Fruit fly (Drosophila melanogaster): ENCODE measurements around the gene Cip4.

Gene Cip4

dm6 chr3L:4380231-4380645 is 16.3 kb upstream of the Cip4 start, which contains the start of gene DopEcR:
DopEcR (minus strand) TSS chr3L:4380387.
- TF ChIP-seq CG6854 (GFP tag; optimal IDR thresholded peaks at IDR 0.05) (peak; percentile 24), esn (GFP tag; optimal IDR thresholded peaks at IDR 0.05) (no peak), CG6276 (GFP tag; optimal IDR thresholded peaks at IDR 0.05) (peak; percentile 0), fkh (GFP tag; optimal IDR thresholded peaks at IDR 0.05) (peak; percentile 44), CG15336 (GFP tag; IDR thresholded peaks at IDR 0.05) (peak; percentile 40; the same call in 1 of the 2 replicates), CG3919 (GFP tag; optimal IDR thresholded peaks at IDR 0.05) (peak; percentile 11), Eip75B (GFP tag; optimal IDR thresholded peaks at IDR 0.05) (peak; percentile 36), spab (GFP tag; optimal IDR thresholded peaks at IDR 0.05) (no peak)

dm6 chr3L:4378895-4379294 is 15.0 kb upstream of the Cip4 start:
- TF ChIP-seq CG9139 (GFP tag; optimal IDR thresholded peaks at IDR 0.05) (no peak), CG8119 (GFP tag; IDR thresholded peaks at IDR 0.05) (peak; percentile 37; the same call in 1 of the 3 replicates), CG4318 (GFP tag; optimal IDR thresholded peaks at IDR 0.05) (peak; percentile 9), OdsH (GFP tag; optimal IDR thresholded peaks at IDR 0.05) (peak; percentile 67), CG15336 (GFP tag; IDR thresholded peaks at IDR 0.05) (peak; percentile 40; the same call in 1 of the 2 replicates), ss (GFP tag; optimal IDR thresholded peaks at IDR 0.05) (peak; percentile 19 to 54), CG11762 (GFP tag; optimal IDR thresholded peaks at IDR 0.05; ENCODE audit: insufficient read depth) (peak; percentile 18), CG11294 (GFP tag; IDR thresholded peaks at IDR 0.05) (no peak; the same call in 1 of the 2 replicates), acj6 (GFP tag; optimal IDR thresholded peaks at IDR 0.05) (peak; percentile 62), CG10669 (GFP tag; optimal IDR thresholded peaks at IDR 0.05) (peak; percentile 36), CG16779 (tag; optimal IDR thresholded peaks at IDR 0.05) (no peak), fd59A (GFP tag; optimal IDR thresholded peaks at IDR 0.05) (peak; percentile 47), lz (GFP tag; optimal IDR thresholded peaks at IDR 0.05) (peak; percentile 14), CG8319 (GFP tag; optimal IDR thresholded peaks at IDR 0.05) (no peak), Hr39 (GFP tag; optimal IDR thresholded peaks at IDR 0.05) (peak; percentile 43), Eip93F (GFP tag; optimal IDR thresholded peaks at IDR 0.05) (no peak), cyc (GFP tag; optimal IDR thresholded peaks at IDR 0.05) (peak; percentile 25), CG32006 (GFP tag; optimal IDR thresholded peaks at IDR 0.05) (peak; percentile 62), Ets96B (tag; optimal IDR thresholded peaks at IDR 0.05) (peak; percentile 35), Lpt (GFP tag; optimal IDR thresholded peaks at IDR 0.05) (no peak), CG31627 (GFP tag; optimal IDR thresholded peaks at IDR 0.05) (peak; percentile 57), Eip78C (GFP tag) (peak; percentile 89), fkh (GFP tag; optimal IDR thresholded peaks at IDR 0.05) (no peak), esn (GFP tag; optimal IDR thresholded peaks at IDR 0.05) (no peak), fd85E (GFP tag; optimal IDR thresholded peaks at IDR 0.05) (no peak), net (GFP tag; optimal IDR thresholded peaks at IDR 0.05) (peak; percentile 27), Sox14 (GFP tag; optimal IDR thresholded peaks at IDR 0.05) (peak; percentile 31), CG6854 (GFP tag; optimal IDR thresholded peaks at IDR 0.05) (no peak), CG7368 (GFP tag; optimal IDR thresholded peaks at IDR 0.05) (no peak), spab (GFP tag; optimal IDR thresholded peaks at IDR 0.05) (peak; percentile 35), vri (GFP tag; optimal IDR thresholded peaks at IDR 0.05) (peak; percentile 10), topi (GFP tag; optimal IDR thresholded peaks at IDR 0.05) (peak; percentile 46), Gug (GFP tag; IDR thresholded peaks at IDR 0.05) (no peak), CG6792 (GFP tag; optimal IDR thresholded peaks at IDR 0.05) (no peak), CG6808 (GFP tag; optimal IDR thresholded peaks at IDR 0.05) (peak; percentile 34), Eip75B (GFP tag; optimal IDR thresholded peaks at IDR 0.05) (peak; percentile 32), eg (GFP tag; IDR thresholded peaks at IDR 0.05) (peak; percentile 24; the same call in 1 of the 3 replicates), dac (GFP tag; optimal IDR thresholded peaks at IDR 0.05) (no peak), Sox15 (GFP tag; optimal IDR thresholded peaks at IDR 0.05) (no peak), Hr38 (GFP tag; optimal IDR thresholded peaks at IDR 0.05) (no peak), CG1621 (tag; optimal IDR thresholded peaks at IDR 0.05) (peak; percentile 4), Blimp-1 (GFP tag; optimal IDR thresholded peaks at IDR 0.05) (no peak), Smox (GFP tag; optimal IDR thresholded peaks at IDR 0.05) (peak; percentile 42), CG34406 (GFP tag; optimal IDR thresholded peaks at IDR 0.05) (peak; percentile 41), CG3032 (tag; optimal IDR thresholded peaks at IDR 0.05) (peak; percentile 41), Met (GFP tag; optimal IDR thresholded peaks at IDR 0.05) (peak; percentile 62), pdm3 (GFP tag; optimal IDR thresholded peaks at IDR 0.05) (peak; percentile 44)

All from whole organism, prepupa.